Fruit fly (Drosophila melanogaster) whole organism, embryonic: ENCODE data around the gene CG10365.
A peak's percentile ranks its signal among the peaks of the same experiment; 100 is the strongest.

Source experiments
- Bteb2 ChIP-seq: fragments of 200-800 bp; sonication (Bioruptor generic); optimal IDR thresholded peaks from 2 replicates; lab custom pipeline; 2016; ENCODE audit warnings: missing biosample characterization, missing genetic modification characterization
- CG10274 ChIP-seq: fragments of 200-800 bp; sonication (Bioruptor generic); optimal IDR thresholded peaks from 3 replicates; lab custom pipeline; 2017; ENCODE audit warnings: missing biosample characterization, mild to moderate bottlenecking, missing genetic modification characterization
- CG1529 ChIP-seq: fragments of 200-800 bp; sonication (Bioruptor generic); optimal IDR thresholded peaks from 3 replicates; lab custom pipeline; 2018; ENCODE audit warnings: missing biosample characterization, missing genetic modification characterization
- CG32772 ChIP-seq: fragments of 200-800 bp; sonication (Bioruptor generic); IDR thresholded peaks from 2 replicates; pipeline ENCODE4 v1.3.6; 2022; ENCODE audit warnings: missing biosample characterization, missing genetic modification characterization
- Dll ChIP-seq: fragments of 200-800 bp; sonication (Bioruptor generic); IDR thresholded peaks from 4 replicates; pipeline ENCODE4 v1.3.6; 2022; ENCODE audit warnings: missing biosample characterization, missing genetic modification characterization; ENCODE audit not compliant: partially characterized antibody
- Jarid2 ChIP-seq: fragments of 200-800 bp; sonication (Bioruptor generic); optimal IDR thresholded peaks from 3 replicates; lab custom pipeline; 2017; ENCODE audit warnings: mild to moderate bottlenecking, missing biosample characterization, missing genetic modification reagents, missing genetic modification characterization
- Sin3A ChIP-seq: fragments of >200 bp; optimal IDR thresholded peaks from 2 replicates; lab custom pipeline; 2018
- corto ChIP-seq: fragments of 200-800 bp; sonication (Bioruptor generic); optimal IDR thresholded peaks from 2 replicates; lab custom pipeline; 2016; ENCODE audit warnings: missing biosample characterization, mild to moderate bottlenecking, missing genetic modification characterization, moderate library complexity
- kni ChIP-seq: fragments of 200-800 bp; sonication (Bioruptor generic); optimal IDR thresholded peaks from 3 replicates; lab custom pipeline; 2017; ENCODE audit warnings: mild to moderate bottlenecking, missing biosample characterization, missing genetic modification reagents, missing genetic modification characterization
- pb ChIP-seq: fragments of 200-800 bp; sonication (Bioruptor generic); optimal IDR thresholded peaks from 3 replicates; lab custom pipeline; 2016; ENCODE audit warnings: missing biosample characterization, missing genetic modification characterization
- shn ChIP-seq: fragments of 200-800 bp; sonication (Bioruptor generic); optimal IDR thresholded peaks from 3 replicates; lab custom pipeline; 2016; ENCODE audit warnings: missing biosample characterization, missing genetic modification characterization
- slp2 ChIP-seq: fragments of 200-800 bp; sonication (Bioruptor generic); optimal IDR thresholded peaks from 2 replicates; lab custom pipeline; 2016; ENCODE audit warnings: missing biosample characterization, missing genetic modification characterization
- z ChIP-seq: fragments of 200-800 bp; sonication (Bioruptor generic); IDR thresholded peaks from 3 replicates; pipeline ENCODE4 v1.3.6; 2022; ENCODE audit warnings: missing biosample characterization, missing genetic modification characterization

DNA sequence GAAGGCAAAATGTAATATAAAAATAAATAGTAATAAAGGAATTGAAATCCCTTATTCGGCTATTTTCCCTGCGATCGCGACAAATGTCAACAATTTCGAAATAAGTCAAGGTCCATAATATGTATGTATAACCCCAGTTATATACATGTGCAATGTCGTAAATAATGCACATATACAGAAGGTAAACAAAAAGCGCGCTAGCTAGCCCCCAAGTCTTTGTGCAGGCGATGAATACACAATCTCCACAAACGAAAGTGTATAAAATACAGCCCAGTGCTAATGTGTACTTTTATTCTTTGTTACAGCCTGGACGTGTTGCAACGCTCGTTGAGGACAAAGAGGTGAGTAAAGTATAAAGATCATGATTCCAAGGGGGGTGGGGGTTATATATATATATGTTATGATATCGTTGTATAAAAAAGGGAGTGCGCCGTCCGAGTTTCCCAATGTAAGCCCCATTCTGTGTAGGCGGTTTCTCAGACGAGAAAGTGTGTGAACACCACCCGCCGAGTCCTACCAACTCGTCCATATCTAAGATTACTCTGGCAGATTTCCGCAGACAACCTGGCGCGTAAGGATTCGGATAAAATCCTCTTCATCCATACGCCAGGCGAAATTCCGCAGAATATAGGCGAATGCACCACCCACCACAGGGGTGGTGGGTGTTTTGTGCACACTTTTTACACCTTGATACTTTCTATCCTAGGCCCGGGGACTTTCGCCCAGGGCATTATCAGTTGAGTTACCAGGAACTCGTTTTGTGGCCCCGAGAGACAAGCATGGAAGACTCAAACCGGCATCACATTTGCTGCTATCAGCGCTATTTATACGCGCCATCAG is 6.7 kb downstream of the CG10365 start:
- TF ChIP-seq kni (GFP tag; lab: Kevin White, UChicago) (peak; percentile 65), corto (GFP tag; lab: Kevin White, UChicago) (no peak), CG10274 (GFP tag; lab: Kevin White, UChicago) (no peak), z (GFP tag; lab: Robert Waterston, UW) (no peak), Bteb2 (GFP tag; lab: Kevin White, UChicago) (no peak), pb (no peak), shn (GFP tag; lab: Kevin White, UChicago) (no peak), Jarid2 (no peak), Sin3A (no peak), CG1529 (GFP tag; lab: Kevin White, UChicago) (no peak), Dll (GFP tag; lab: Robert Waterston, UW) (0 out of 4 replicates have a peak, but pooled peaks have one; percentile 33), CG32772 (GFP tag; lab: Robert Waterston, UW) (no peak), slp2 (no peak)
